Worm (Caenorhabditis elegans) whole organism, L4 larva: ENCODE data around the gene arrd-10.

Experiments used
- D1046.2 ChIP-seq: fragments of 200-800 bp; sonication (Bioruptor generic); IDR thresholded peaks from 2 replicates; pipeline ENCODE4 v1.3.6; 2022; ENCODE audit warnings: missing genetic modification characterization, missing compliant biosample characterization
- F26F4.8 ChIP-seq: fragments of 200-800 bp; sonication (Bioruptor generic); conservative IDR thresholded peaks from 2 replicates; pipeline ENCODE4 v1.3.6; 2022; ENCODE audit warnings: missing genetic modification characterization, missing compliant biosample characterization
- F37D6.2 ChIP-seq: sonication (generic microtip); optimal IDR thresholded peaks from 2 replicates; lab custom pipeline; 2016; ENCODE audit warnings: mild to moderate bottlenecking, missing genetic modification characterization, missing compliant biosample characterization
- F44E2.7 ChIP-seq: fragments of 200-800 bp; sonication (Bioruptor generic); IDR thresholded peaks from 2 replicates; pipeline ENCODE4 v2.1.2; 2022; ENCODE audit warnings: missing genetic modification characterization, missing compliant biosample characterization
- T26A8.4 ChIP-seq: fragments of 200-800 bp; sonication (Bioruptor generic); IDR thresholded peaks from 2 replicates; pipeline ENCODE4 v1.3.6; 2022; ENCODE audit warnings: missing genetic modification characterization, missing compliant biosample characterization
- Y105C5A.15 ChIP-seq: fragments of 200-800 bp; sonication (Bioruptor generic); IDR thresholded peaks from 2 replicates; pipeline ENCODE4 v1.3.6; 2022; ENCODE audit warnings: missing genetic modification characterization, missing compliant biosample characterization
- aha-1 ChIP-seq: fragments of 150-350 bp; peaks from one replicate; lab custom pipeline; 2014; ENCODE audit warnings: missing biosample characterization, missing genetic modification characterization
- attf-4 ChIP-seq: sonication (generic microtip); optimal IDR thresholded peaks from 3 replicates; lab custom pipeline; 2017; ENCODE audit warnings: missing biosample characterization, missing genetic modification characterization
- ceh-20 ChIP-seq: fragments of 200-800 bp; sonication (Bioruptor generic); IDR thresholded peaks from 2 replicates; pipeline ENCODE4 v1.3.6; 2022; ENCODE audit warnings: missing genetic modification reagents, missing genetic modification characterization, missing compliant biosample characterization
- ceh-28 ChIP-seq: fragments of 150-350 bp; optimal IDR thresholded peaks from 2 replicates; lab custom pipeline; 2014; ENCODE audit warnings: missing biosample characterization, missing genetic modification reagents, missing genetic modification characterization
- ceh-44 ChIP-seq: fragments of 200-800 bp; sonication (Bioruptor generic); IDR thresholded peaks from 2 replicates; pipeline ENCODE4 v1.3.6; 2022; ENCODE audit warnings: missing genetic modification reagents, missing genetic modification characterization, missing compliant biosample characterization
- ctbp-1 ChIP-seq: fragments of 200-800 bp; sonication (Bioruptor generic); IDR thresholded peaks from 2 replicates; pipeline ENCODE4 v1.3.6; 2022; ENCODE audit warnings: missing genetic modification reagents, missing genetic modification characterization, missing compliant biosample characterization
- daf-8 ChIP-seq: fragments of 200-800 bp; sonication (Bioruptor generic); IDR thresholded peaks from 2 replicates; pipeline ENCODE4 v1.3.6; 2022; ENCODE audit warnings: missing genetic modification characterization, missing compliant biosample characterization
- dmd-8 ChIP-seq: fragments of 200-800 bp; sonication (Bioruptor generic); IDR thresholded peaks from 2 replicates; pipeline ENCODE4 v1.3.6; 2022; ENCODE audit warnings: missing genetic modification characterization, missing compliant biosample characterization
- hif-1 ChIP-seq, 2 experiments: sonication (generic microtip); optimal IDR thresholded peaks; 2 replicates each; lab custom pipeline; 2016 to 2017; ENCODE audit warnings: missing compliant biosample characterization in 2 of 2, missing genetic modification characterization in 2 of 2, missing genetic modification reagents in 2 of 2, missing genotype in 2 of 2, mild to moderate bottlenecking in 1 of 2
- hlh-11 ChIP-seq: fragments of 200-800 bp; sonication (Bioruptor generic); optimal IDR thresholded peaks from 2 replicates; lab custom pipeline; 2018; ENCODE audit warnings: mild to moderate bottlenecking, missing genetic modification characterization, missing compliant biosample characterization
- hlh-30 ChIP-seq: sonication (generic microtip); optimal IDR thresholded peaks from 2 replicates; lab custom pipeline; 2017; ENCODE audit warnings: antibody characterized with exemption, mild to moderate bottlenecking, missing genetic modification characterization, missing compliant biosample characterization; ENCODE audit not compliant: insufficient read depth
- hmg-1.1 ChIP-seq: fragments of 200-800 bp; sonication (Bioruptor generic); IDR thresholded peaks from 2 replicates; pipeline ENCODE4 v1.3.6; 2022; ENCODE audit warnings: missing genetic modification reagents, missing genetic modification characterization, missing compliant biosample characterization
- lin-1 ChIP-seq: fragments of 200-800 bp; sonication (Bioruptor generic); IDR thresholded peaks from 2 replicates; pipeline ENCODE4 v1.3.6; 2022; ENCODE audit warnings: missing genetic modification reagents, missing genetic modification characterization, missing compliant biosample characterization
- lir-3 ChIP-seq: sonication (generic microtip); optimal IDR thresholded peaks from 2 replicates; lab custom pipeline; 2016; ENCODE audit warnings: mild to moderate bottlenecking, missing genetic modification characterization, missing compliant biosample characterization
- madf-5 ChIP-seq, 2 experiments: fragments of 200-800 bp; sonication (Bioruptor generic); IDR thresholded peaks; 2 replicates each; pipeline ENCODE4 v1.3.6; 2022; ENCODE audit warnings: missing compliant biosample characterization in 2 of 2, missing genetic modification characterization in 2 of 2
- mdl-1 ChIP-seq, 2 experiments: fragments of 150-350 bp in 1 of 2; sonication (generic microtip) in 1 of 2; optimal IDR thresholded peaks; 2 replicates each; lab custom pipeline; 2014 to 2017; ENCODE audit warnings: missing biosample characterization in 2 of 2, missing genetic modification characterization in 2 of 2
- mxl-3 ChIP-seq: fragments of 200-800 bp; sonication (Bioruptor generic); optimal IDR thresholded peaks from 2 replicates; lab custom pipeline; 2018; ENCODE audit warnings: mild to moderate bottlenecking, missing genetic modification characterization, missing compliant biosample characterization
- nhr-10 ChIP-seq: fragments of 150-350 bp; optimal IDR thresholded peaks from 2 replicates; lab custom pipeline; 2014; ENCODE audit warnings: missing biosample characterization, missing genetic modification characterization
- nhr-11 ChIP-seq: fragments of 150-350 bp; optimal IDR thresholded peaks from 2 replicates; lab custom pipeline; 2014; ENCODE audit warnings: missing biosample characterization, missing genetic modification characterization
- nhr-237 ChIP-seq: sonication (generic microtip); optimal IDR thresholded peaks from 2 replicates; lab custom pipeline; 2017; ENCODE audit warnings: missing biosample characterization, missing genetic modification characterization
- nhr-42 ChIP-seq: fragments of 200-800 bp; sonication (Bioruptor generic); IDR thresholded peaks from 2 replicates; pipeline ENCODE4 v1.3.6; 2022; ENCODE audit warnings: missing genetic modification characterization, missing compliant biosample characterization
- nhr-48 ChIP-seq: sonication (generic microtip); optimal IDR thresholded peaks from 2 replicates; lab custom pipeline; 2016; ENCODE audit warnings: mild to moderate bottlenecking, missing genetic modification characterization, missing compliant biosample characterization
- nhr-77 ChIP-seq: fragments of 150-350 bp; optimal IDR thresholded peaks from 2 replicates; lab custom pipeline; 2014; ENCODE audit warnings: missing biosample characterization, missing genetic modification characterization
- pha-4 ChIP-seq, 2 experiments: fragments of 150-350 bp in 1 of 2; fragments of 200-800 bp in 1 of 2; sonication (Bioruptor generic) in 1 of 2; IDR thresholded peaks in 1 of 2; optimal IDR thresholded peaks in 1 of 2; 2 replicates each; pipeline versions ENCODE4 v1.3.6 to Lab custom; 2014 to 2022; ENCODE audit warnings: missing genetic modification characterization in 2 of 2, missing genetic modification reagents in 2 of 2, missing biosample characterization in 1 of 2, missing compliant biosample characterization in 1 of 2
- php-3 ChIP-seq: fragments of 200-800 bp; sonication (Bioruptor generic); IDR thresholded peaks from 2 replicates; pipeline ENCODE4 v1.3.6; 2022; ENCODE audit warnings: missing genetic modification reagents, missing genetic modification characterization, missing compliant biosample characterization
- pqm-1 ChIP-seq: sonication (generic microtip); optimal IDR thresholded peaks from 2 replicates; lab custom pipeline; 2017; ENCODE audit warnings: missing biosample characterization, missing genetic modification characterization
- sdz-12 ChIP-seq: fragments of 200-800 bp; sonication (Bioruptor generic); optimal IDR thresholded peaks from 2 replicates; lab custom pipeline; 2018; ENCODE audit warnings: mild to moderate bottlenecking, missing genetic modification characterization, missing compliant biosample characterization
- snpc-1.2 ChIP-seq: fragments of 200-800 bp; sonication (Bioruptor generic); IDR thresholded peaks from 2 replicates; pipeline ENCODE4 v1.3.6; 2022; ENCODE audit warnings: missing genetic modification reagents, missing genetic modification characterization, missing compliant biosample characterization
- snpc-4 ChIP-seq: fragments of 150-350 bp; optimal IDR thresholded peaks from 2 replicates; lab custom pipeline; 2014; ENCODE audit warnings: missing biosample characterization, missing genetic modification characterization
- tra-1 ChIP-seq: fragments of 200-800 bp; sonication (Bioruptor generic); IDR thresholded peaks from 2 replicates; pipeline ENCODE4 v1.3.6; 2022; ENCODE audit warnings: missing genetic modification reagents, missing genetic modification characterization, missing compliant biosample characterization
- unc-39 ChIP-seq: sonication (generic microtip); optimal IDR thresholded peaks from 2 replicates; lab custom pipeline; 2017; ENCODE audit warnings: missing biosample characterization, missing genetic modification characterization
- unc-62 ChIP-seq, 3 experiments: fragments of 150-350 bp in 1 of 3; sonication (generic microtip); optimal IDR thresholded peaks in 2 of 3; peaks in 1 of 3; 1 replicate in 1 of 3; 2 replicates in 2 of 3; lab custom pipeline; 2014 to 2017; ENCODE audit warnings: missing biosample characterization in 3 of 3, missing genetic modification characterization in 3 of 3, missing genetic modification reagents in 3 of 3, missing genotype in 1 of 3
- zfp-3 ChIP-seq: fragments of 200-800 bp; sonication (Bioruptor generic); conservative IDR thresholded peaks from 2 replicates; pipeline ENCODE4 v1.3.6; 2022; ENCODE audit warnings: missing genetic modification reagents, missing genetic modification characterization, missing compliant biosample characterization
- zip-2 ChIP-seq: fragments of 150-350 bp; optimal IDR thresholded peaks from 2 replicates; lab custom pipeline; 2014; ENCODE audit warnings: missing biosample characterization, missing genetic modification characterization
- ztf-11 ChIP-seq: fragments of 150-350 bp; optimal IDR thresholded peaks from 2 replicates; lab custom pipeline; 2014; ENCODE audit warnings: missing biosample characterization, missing genetic modification characterization

arrd-10 gene

ce11 chrII:12965589-12965988, 25.7 kb downstream of the arrd-10 start:
- no peak for TF ChIP-seq nhr-11 (tag; lab: Kevin White, UChicago)
- no peak for TF ChIP-seq lin-1 (GFP tag; lab: Robert Waterston, UW)
- TF ChIP-seq Y105C5A.15 (GFP tag; lab: Robert Waterston, UW) = no peak
- no peak for TF ChIP-seq ceh-28 (tag; lab: Kevin White, UChicago)
- no peak for TF ChIP-seq aha-1
- TF ChIP-seq attf-4 (tag; lab: Kevin White, UChicago) = no peak
- TF ChIP-seq hlh-11 (tag; lab: Kevin White, UChicago) = peak; percentile 45
- TF ChIP-seq mxl-3 (GFP tag; lab: Kevin White, UChicago) = peak; percentile 44
- TF ChIP-seq zip-2 (tag; lab: Kevin White, UChicago) = no peak

- TF ChIP-seq aha-1 (peak; percentile 6), pqm-1 (tag; lab: Kevin White, UChicago) (no peak)
These were observed 26.4 kb downstream of the arrd-10 start for ce11 chrII:12966274-12966673.

- no peak for TF ChIP-seq F37D6.2 (tag; lab: Kevin White, UChicago)
- TF ChIP-seq snpc-4 = peak; percentile 16
- TF ChIP-seq, all 104 proteins: peak for 1
These were observed 28.6 kb downstream of the arrd-10 start for ce11 chrII:12968448-12968969.

ce11 chrII:12969622-12970021, 29.7 kb downstream of the arrd-10 start, which contains the start of gene Y38F1A.4:
Gene Y38F1A.4 (minus strand): TSS chrII:12969722.
- no peak for TF ChIP-seq T26A8.4
- no peak for TF ChIP-seq hmg-1.1 (GFP tag; lab: Robert Waterston, UW)
- TF ChIP-seq F26F4.8 = no peak
- TF ChIP-seq nhr-237 (tag; lab: Kevin White, UChicago) = no peak
- TF ChIP-seq zfp-3 (GFP tag; lab: Robert Waterston, UW) = no peak
- TF ChIP-seq sdz-12 (GFP tag; lab: Kevin White, UChicago) = no peak
- no peak for TF ChIP-seq ceh-44
- TF ChIP-seq, all 104 proteins: peak for 0

DNA sequence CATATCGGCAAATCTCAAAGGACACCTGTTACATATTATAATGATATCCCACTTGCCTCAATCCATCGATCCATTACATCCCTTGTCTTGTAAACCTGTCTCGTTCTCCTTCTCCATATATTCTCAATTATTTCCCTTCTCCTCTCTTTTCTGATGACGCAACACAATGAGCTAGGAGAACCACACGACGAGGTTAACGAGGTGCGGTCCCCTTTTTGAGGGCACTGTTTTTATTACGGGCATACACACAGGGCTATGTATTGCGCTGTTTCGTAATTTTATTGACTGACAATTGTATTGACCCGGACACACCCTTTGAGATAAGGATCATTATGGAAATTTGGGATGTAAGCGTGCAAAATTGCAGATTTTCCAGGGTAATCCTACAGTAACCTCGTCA, 38.8 kb downstream of the arrd-10 start:
- no peak for TF ChIP-seq ceh-44
- TF ChIP-seq unc-62 (GFP tag; optimal IDR thresholded peaks at IDR 0.05 in 1 of 2; lab: Kevin White, UChicago) = peak in 1 of 2 experiments; percentile 0
- TF ChIP-seq unc-62 (tag; optimal IDR thresholded peaks at IDR 0.05; lab: Kevin White, UChicago) = no peak
- TF ChIP-seq, all 104 proteins: peak for 1

DNA sequence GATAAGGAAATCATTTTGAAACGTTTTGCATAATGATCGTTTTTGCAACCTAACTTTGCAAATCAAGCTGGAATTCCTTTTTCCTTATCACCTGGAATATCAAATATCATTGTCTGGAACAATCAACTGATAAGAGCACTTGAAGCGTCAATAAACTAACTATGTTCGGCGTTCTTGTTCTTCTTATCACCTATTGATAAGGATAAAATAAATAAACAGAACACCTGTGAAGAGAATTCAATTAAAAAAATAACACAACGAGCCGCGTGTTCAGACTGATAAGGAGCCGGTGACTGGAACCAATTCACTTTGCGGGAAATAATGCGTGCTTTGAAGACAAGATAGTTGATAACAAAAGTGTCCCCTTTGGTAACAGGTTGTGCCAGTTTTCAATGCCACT, 40.3 kb downstream of the arrd-10 start, which contains the start of gene cyd-1:
cyd-1 (plus strand) TSS at position 380 of the 400 bp plus-strand sequence.
- TF ChIP-seq ceh-20 (no peak), hif-1 (tag; optimal IDR thresholded peaks at IDR 0.05; lab: Kevin White, UChicago) (peak in 1 of 2 experiments; percentile 8), F44E2.7 (GFP tag; lab: Robert Waterston, UW) (no peak), snpc-1.2 (no peak), Y105C5A.15 (GFP tag; lab: Robert Waterston, UW) (no peak), pha-4 (GFP tag; IDR thresholded peaks at IDR 0.05; lab: Robert Waterston, UW) (peak; percentile 30; the same call in 1 of the 2 replicates), pha-4 (tag; optimal IDR thresholded peaks at IDR 0.05; lab: Kevin White, UChicago) (peak; percentile 86), attf-4 (tag; lab: Kevin White, UChicago) (no peak), dmd-8 (no peak), php-3 (GFP tag; lab: Robert Waterston, UW) (peak; percentile 94), lir-3 (tag; lab: Kevin White, UChicago) (no peak), hlh-30 (tag; lab: Kevin White, UChicago) (peak; percentile 39), ztf-11 (tag; lab: Kevin White, UChicago) (no peak), unc-62 (GFP tag; optimal IDR thresholded peaks at IDR 0.05 in 1 of 2; lab: Kevin White, UChicago) (peak; percentile 35 to 48), unc-62 (tag; optimal IDR thresholded peaks at IDR 0.05; lab: Kevin White, UChicago) (no peak), D1046.2 (no peak), unc-39 (tag; lab: Kevin White, UChicago) (no peak), nhr-48 (tag; lab: Kevin White, UChicago) (peak; percentile 43), daf-8 (GFP tag; lab: Robert Waterston, UW) (no peak), madf-5 (GFP tag; IDR thresholded peaks at IDR 0.05; lab: Robert Waterston, UW) (no peak), nhr-10 (peak; percentile 12), nhr-42 (GFP tag; lab: Robert Waterston, UW) (no peak), mdl-1 (tag; optimal IDR thresholded peaks at IDR 0.05; lab: Kevin White, UChicago) (peak in 1 of 2 experiments; percentile 58), nhr-77 (peak; percentile 86), ctbp-1 (no peak), tra-1 (no peak)
